Worm (Caenorhabditis elegans) whole organism, L2 larva: Measurements from ENCODE around the gene gtl-1.

Experiments used
- C34F6.9 ChIP-seq: fragments of 150-350 bp; optimal IDR thresholded peaks from 2 replicates; lab custom pipeline; 2014; ENCODE audit warnings: missing biosample characterization, missing genetic modification characterization
- F13H6.1 ChIP-seq: sonication (generic microtip); optimal IDR thresholded peaks from 2 replicates; lab custom pipeline; 2016; ENCODE audit warnings: missing genetic modification characterization, missing compliant biosample characterization
- R02D3.7 ChIP-seq: fragments of 150-350 bp; optimal IDR thresholded peaks from 2 replicates; lab custom pipeline; 2014; ENCODE audit warnings: missing biosample characterization, missing genetic modification characterization
- ZK546.5 ChIP-seq: sonication (generic microtip); optimal IDR thresholded peaks from 2 replicates; lab custom pipeline; 2017; ENCODE audit warnings: missing biosample characterization, missing genetic modification characterization
- aly-2 ChIP-seq: fragments of 150-350 bp; optimal IDR thresholded peaks from 2 replicates; lab custom pipeline; 2014; ENCODE audit warnings: missing biosample characterization, missing genetic modification characterization
- ama-1 ChIP-seq: fragments of 150-350 bp; optimal IDR thresholded peaks from 2 replicates; lab custom pipeline; 2018; ENCODE audit warnings: inconsistent platforms
- blmp-1 ChIP-seq: sonication (generic microtip); optimal IDR thresholded peaks from 2 replicates; lab custom pipeline; 2017; ENCODE audit warnings: missing genetic modification characterization, mild to moderate bottlenecking, missing compliant biosample characterization, antibody characterized with exemption, moderate library complexity; ENCODE audit not compliant: insufficient read depth
- ceh-16 ChIP-seq: fragments of 150-350 bp; optimal IDR thresholded peaks from 2 replicates; lab custom pipeline; 2014; ENCODE audit warnings: missing biosample characterization, missing genetic modification characterization
- crh-2 ChIP-seq: sonication (generic microtip); optimal IDR thresholded peaks from 2 replicates; lab custom pipeline; 2017; ENCODE audit warnings: missing biosample characterization, missing genetic modification characterization
- egl-27 ChIP-seq: sonication (generic microtip); optimal IDR thresholded peaks from 3 replicates; lab custom pipeline; 2017; ENCODE audit warnings: missing biosample characterization, missing genetic modification reagents, missing genetic modification characterization
- elt-1 ChIP-seq: fragments of 150-350 bp; optimal IDR thresholded peaks from 2 replicates; lab custom pipeline; 2014; ENCODE audit warnings: missing biosample characterization, missing genetic modification characterization
- elt-3 ChIP-seq: sonication (generic microtip); optimal IDR thresholded peaks from 2 replicates; lab custom pipeline; 2017; ENCODE audit warnings: missing biosample characterization, missing genetic modification characterization
- fos-1 ChIP-seq: fragments of 150-350 bp; optimal IDR thresholded peaks from 2 replicates; lab custom pipeline; 2014; ENCODE audit warnings: missing biosample characterization, missing genetic modification characterization
- gmeb-1 ChIP-seq: fragments of 150-350 bp; optimal IDR thresholded peaks from 2 replicates; lab custom pipeline; 2014; ENCODE audit warnings: missing biosample characterization, missing genetic modification characterization
- lin-13 ChIP-seq: fragments of 150-350 bp; optimal IDR thresholded peaks from 2 replicates; lab custom pipeline; 2014; ENCODE audit warnings: missing biosample characterization, missing genetic modification reagents, missing genetic modification characterization
- lsy-2 ChIP-seq, 2 experiments: fragments of 150-350 bp in 1 of 2; sonication (generic microtip) in 1 of 2; optimal IDR thresholded peaks; 2 replicates each; lab custom pipeline; 2014 to 2017; ENCODE audit warnings: missing biosample characterization in 2 of 2, missing genetic modification characterization in 2 of 2
- mbf-1 ChIP-seq: sonication (generic microtip); optimal IDR thresholded peaks from 2 replicates; lab custom pipeline; 2017; ENCODE audit warnings: missing biosample characterization, missing genetic modification characterization
- nhr-11 ChIP-seq: fragments of 150-350 bp; optimal IDR thresholded peaks from 2 replicates; lab custom pipeline; 2014; ENCODE audit warnings: missing biosample characterization, missing genetic modification characterization
- nhr-12 ChIP-seq: fragments of 150-350 bp; optimal IDR thresholded peaks from 2 replicates; lab custom pipeline; 2014; ENCODE audit warnings: missing biosample characterization, missing genetic modification characterization
- nhr-129 ChIP-seq: fragments of 150-350 bp; optimal IDR thresholded peaks from 2 replicates; lab custom pipeline; 2014; ENCODE audit warnings: missing biosample characterization, missing genetic modification characterization
- nhr-23 ChIP-seq: fragments of 150-350 bp; optimal IDR thresholded peaks from 2 replicates; lab custom pipeline; 2014; ENCODE audit warnings: missing biosample characterization, missing genetic modification reagents, missing genetic modification characterization
- nhr-6 ChIP-seq: fragments of 150-350 bp; optimal IDR thresholded peaks from 2 replicates; lab custom pipeline; 2014; ENCODE audit warnings: missing biosample characterization, missing genetic modification characterization
- peb-1 ChIP-seq: fragments of 150-350 bp; optimal IDR thresholded peaks from 2 replicates; lab custom pipeline; 2014; ENCODE audit warnings: missing biosample characterization, missing genetic modification characterization
- sem-4 ChIP-seq: fragments of 150-350 bp; optimal IDR thresholded peaks from 2 replicates; lab custom pipeline; 2014; ENCODE audit warnings: missing biosample characterization, missing genetic modification reagents, missing genetic modification characterization
- skn-1 ChIP-seq: sonication (generic microtip); optimal IDR thresholded peaks from 2 replicates; lab custom pipeline; 2017; ENCODE audit warnings: missing biosample characterization, missing genetic modification characterization
- sma-3 ChIP-seq: sonication (generic microtip); optimal IDR thresholded peaks from 2 replicates; lab custom pipeline; 2016; ENCODE audit warnings: missing genetic modification reagents, missing genetic modification characterization, missing compliant biosample characterization
- sma-9 ChIP-seq, 2 experiments: fragments of 150-350 bp in 1 of 2; sonication (generic microtip) in 1 of 2; optimal IDR thresholded peaks; 2 replicates each; lab custom pipeline; 2014 to 2016; ENCODE audit warnings: missing genetic modification characterization in 2 of 2, mild to moderate bottlenecking in 1 of 2, missing biosample characterization in 1 of 2, missing compliant biosample characterization in 1 of 2, missing genetic modification reagents in 1 of 2, moderate library complexity in 1 of 2
- unc-39 ChIP-seq: fragments of 150-350 bp; optimal IDR thresholded peaks from 2 replicates; lab custom pipeline; 2014; ENCODE audit warnings: missing biosample characterization, missing genetic modification characterization
- unc-55 ChIP-seq: fragments of 150-350 bp; sonication (generic microtip); optimal IDR thresholded peaks from 3 replicates; lab custom pipeline; 2014; ENCODE audit warnings: missing biosample characterization, missing genetic modification reagents, missing genetic modification characterization
- ztf-11 ChIP-seq: sonication (generic microtip); optimal IDR thresholded peaks from 2 replicates; lab custom pipeline; 2017; ENCODE audit warnings: missing biosample characterization, missing genetic modification characterization
- ztf-4 ChIP-seq: fragments of 150-350 bp; optimal IDR thresholded peaks from 2 replicates; lab custom pipeline; 2014; ENCODE audit warnings: missing biosample characterization, missing genetic modification characterization

gtl-1 gene

ce11 chrIV:11259485-11259972 is at the start of gene gtl-1:
TSS of gene gtl-1 (minus strand) at chrIV:11259535.
- TF ChIP-seq sem-4 (tag; lab: Kevin White, UChicago), result no peak
- TF ChIP-seq fos-1 (tag; lab: Kevin White, UChicago), result peak; percentile 89

- no peak for TF ChIP-seq skn-1 (tag; lab: Kevin White, UChicago)
- TF ChIP-seq nhr-129 (tag; lab: Kevin White, UChicago), result no peak
- no peak for TF ChIP-seq ztf-11 (tag; lab: Kevin White, UChicago)
- TF ChIP-seq sma-3 (GFP tag; lab: Kevin White, UChicago), result no peak
- TF ChIP-seq ama-1 (lab: Kevin White, UChicago), result no peak
- TF ChIP-seq ZK546.5, result no peak
- TF ChIP-seq aly-2, result no peak
- TF ChIP-seq elt-1 (tag; lab: Kevin White, UChicago), result no peak
- TF ChIP-seq sem-4 (tag; lab: Kevin White, UChicago), result no peak
Observed at ce11 chrIV:11307770-11308169, 48.4 kb upstream of the gtl-1 start.

ce11 chrIV:11306548-11306947 is 47.2 kb upstream of the gtl-1 start, which contains the start of gene B0035.13:
TSS of gene B0035.13 (minus strand) at chrIV:11306720.
- TF ChIP-seq fos-1 (tag; lab: Kevin White, UChicago), result peak; percentile 10
- no peak for TF ChIP-seq egl-27 (tag; lab: Kevin White, UChicago)

- TF ChIP-seq elt-3 (tag; lab: Kevin White, UChicago) (no peak), ZK546.5 (no peak), unc-39 (tag; lab: Kevin White, UChicago) (no peak), nhr-12 (no peak), sma-3 (GFP tag; lab: Kevin White, UChicago) (no peak), mbf-1 (tag; lab: Kevin White, UChicago) (no peak), ztf-4 (tag; lab: Kevin White, UChicago) (no peak), sma-9 (GFP tag; optimal IDR thresholded peaks at IDR 0.05; lab: Kevin White, UChicago) (no peak), sma-9 (tag; optimal IDR thresholded peaks at IDR 0.05; lab: Kevin White, UChicago) (no peak), R02D3.7 (tag; lab: Kevin White, UChicago) (no peak), F13H6.1 (tag; lab: Kevin White, UChicago) (no peak), elt-1 (tag; lab: Kevin White, UChicago) (no peak), nhr-6 (tag; lab: Kevin White, UChicago) (no peak), lin-13 (no peak), nhr-23 (tag; lab: Kevin White, UChicago) (no peak), aly-2 (no peak)
Observed at ce11 chrIV:11304970-11305369, 45.6 kb upstream of the gtl-1 start.

ce11 chrIV:11298154-11299086 is 39.1 kb upstream of the gtl-1 start, which contains the start of the genes B0035.15 and dnj-1:
TSS of gene B0035.15 (minus strand) at chrIV:11298252.
TSS of gene dnj-1 (plus strand) at chrIV:11299036.
- TF ChIP-seq lsy-2 (tag; optimal IDR thresholded peaks at IDR 0.05; lab: Kevin White, UChicago), result peak in 1 of 2 experiments; percentile 52
- TF ChIP-seq crh-2, result peak; percentile 43
- TF ChIP-seq gmeb-1, result peak; percentile 36
- TF ChIP-seq ceh-16, result no peak
- peak; percentile 8 for TF ChIP-seq nhr-129 (tag; lab: Kevin White, UChicago)
- no peak for TF ChIP-seq skn-1 (tag; lab: Kevin White, UChicago)
- no peak for TF ChIP-seq nhr-11
- TF ChIP-seq blmp-1 (tag; lab: Kevin White, UChicago), result peak; percentile 51
- peak; percentile 67 for TF ChIP-seq fos-1 (tag; lab: Kevin White, UChicago)
- TF ChIP-seq peb-1 (tag; lab: Kevin White, UChicago), result no peak
- peak; percentile 78 for TF ChIP-seq C34F6.9
- TF ChIP-seq unc-55 (GFP tag; lab: Kevin White, UChicago), result peak; percentile 80
- TF ChIP-seq F13H6.1 (tag; lab: Kevin White, UChicago), result peak; percentile 19
